Fruit fly (Drosophila melanogaster): Measurements from ENCODE around the gene CG6276.

The CG6276 gene

DNA sequence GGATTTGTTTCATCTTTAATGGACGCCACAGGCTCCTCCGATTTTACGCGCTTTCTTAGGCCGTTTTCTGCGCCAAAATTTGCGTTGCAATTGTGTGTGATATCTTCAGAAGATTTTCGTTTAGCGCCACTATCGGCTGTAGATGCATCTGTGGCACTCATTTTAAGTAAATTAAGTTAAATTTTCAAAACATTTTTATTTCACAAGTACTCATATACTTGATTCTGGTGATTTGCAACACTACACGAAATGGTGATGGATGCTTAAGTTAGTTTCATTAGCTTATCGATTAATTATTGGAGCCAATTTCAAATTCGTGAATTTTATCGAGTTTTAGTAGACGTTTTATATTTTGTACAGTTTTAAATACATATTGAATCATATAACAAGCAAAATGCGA lies 43.7 kb upstream of the CG6276 start, which contains the start of gene CG6171 (continued):
- no peak for TF ChIP-seq seq (GFP tag; IDR thresholded peaks at IDR 0.05)
- peak; percentile 75 for TF ChIP-seq CG13287 (GFP tag; IDR thresholded peaks at IDR 0.05; ENCODE audit: partially characterized antibody)
- TF ChIP-seq nerfin-1 (tag; optimal IDR thresholded peaks at IDR 0.05) = no peak
- no peak for TF ChIP-seq CG17829 (tag; optimal IDR thresholded peaks at IDR 0.05)
- no peak for TF ChIP-seq CG3065 (GFP tag; optimal IDR thresholded peaks at IDR 0.05)
- TF ChIP-seq CG4854 (GFP tag; optimal IDR thresholded peaks at IDR 0.05) = no peak
- TF ChIP-seq en (GFP tag; optimal IDR thresholded peaks at IDR 0.05) = no peak
- TF ChIP-seq CG2129 (GFP tag; IDR thresholded peaks at IDR 0.05; ENCODE audit: partially characterized antibody) = peak; percentile 34; the same call in 1 of the 2 replicates
- TF ChIP-seq Scr (GFP tag; IDR thresholded peaks at IDR 0.05; ENCODE audit: partially characterized antibody) = peak; percentile 64
- TF ChIP-seq hbn (GFP tag; IDR thresholded peaks at IDR 0.05; ENCODE audit: partially characterized antibody) = peak; percentile 44; the same call in 1 of the 2 replicates
- no peak for TF ChIP-seq ATbp (GFP tag; optimal IDR thresholded peaks at IDR 0.05)
- TF ChIP-seq gt (GFP tag; IDR thresholded peaks at IDR 0.05) = no peak
- TF ChIP-seq CG4328 (GFP tag; optimal IDR thresholded peaks at IDR 0.05) = no peak
- TF ChIP-seq sens (GFP tag) = peak; percentile 80
- peak; percentile 59 for TF ChIP-seq unc-4 (GFP tag; IDR thresholded peaks at IDR 0.05; ENCODE audit: partially characterized antibody)
- TF ChIP-seq Sry-δ (GFP tag; optimal IDR thresholded peaks at IDR 0.05) = peak; percentile 84
- peak; percentile 47 for TF ChIP-seq CG1603 (tag; optimal IDR thresholded peaks at IDR 0.05)
- 0 out of 3 replicates have a peak, but pooled peaks have one; percentile 17 for TF ChIP-seq Doc3 (GFP tag; IDR thresholded peaks at IDR 0.05; ENCODE audit: partially characterized antibody)
- TF ChIP-seq CG9215 (GFP tag; IDR thresholded peaks at IDR 0.05) = no peak
- TF ChIP-seq nerfin-2 (GFP tag; IDR thresholded peaks at IDR 0.05; ENCODE audit: partially characterized antibody) = no peak
- TF ChIP-seq sob (GFP tag; IDR thresholded peaks at IDR 0.05) = no peak
- TF ChIP-seq luna (GFP tag; optimal IDR thresholded peaks at IDR 0.05) = no peak
- peak; percentile 63 for TF ChIP-seq BEAF-32 (GFP tag; optimal IDR thresholded peaks at IDR 0.05)
- no peak for TF ChIP-seq hth (optimal IDR thresholded peaks at IDR 0.05)
- TF ChIP-seq CG13624 (GFP tag; optimal IDR thresholded peaks at IDR 0.05) = peak; percentile 16
- peak; percentile 72 for TF ChIP-seq CG4617 (GFP tag; optimal IDR thresholded peaks at IDR 0.05; ENCODE audit: borderline replicate concordance)
- TF ChIP-seq sna (GFP tag; IDR thresholded peaks at IDR 0.05; ENCODE audit: partially characterized antibody) = peak; percentile 23; the same call in 1 of the 2 replicates
- TF ChIP-seq Ptx1 (GFP tag; IDR thresholded peaks at IDR 0.05) = no peak
- TF ChIP-seq CG4282 (GFP tag; optimal IDR thresholded peaks at IDR 0.05) = no peak
- TF ChIP-seq corto (GFP tag; optimal IDR thresholded peaks at IDR 0.05) = no peak
- TF ChIP-seq CG32767 (GFP tag; IDR thresholded peaks at IDR 0.05) = peak; percentile 47; the same call in 1 of the 2 replicates
- TF ChIP-seq HLH4C (GFP tag; IDR thresholded peaks at IDR 0.05; ENCODE audit: partially characterized antibody) = peak; percentile 47; the same call in 2 of the 3 replicates
- TF ChIP-seq CG4360 (GFP tag; IDR thresholded peaks at IDR 0.05) = no peak
- no peak for TF ChIP-seq bigmax (GFP tag; optimal IDR thresholded peaks at IDR 0.05)
- TF ChIP-seq stwl (tag; optimal IDR thresholded peaks at IDR 0.05) = peak; percentile 61
- TF ChIP-seq phol (tag; optimal IDR thresholded peaks at IDR 0.05) = peak; percentile 41
- TF ChIP-seq ind (GFP tag; optimal IDR thresholded peaks at IDR 0.05) = no peak
- no peak for TF ChIP-seq CG7839 (tag; optimal IDR thresholded peaks at IDR 0.05)
- TF ChIP-seq Dek (tag; optimal IDR thresholded peaks at IDR 0.05) = no peak
- no peak for TF ChIP-seq gsb (GFP tag; IDR thresholded peaks at IDR 0.05)
- TF ChIP-seq btn (GFP tag; optimal IDR thresholded peaks at IDR 0.05) = no peak
- TF ChIP-seq grau (tag; optimal IDR thresholded peaks at IDR 0.05) = no peak
- TF ChIP-seq E2f2 (GFP tag; IDR thresholded peaks at IDR 0.05) = peak; percentile 91
- TF ChIP-seq BtbVII (GFP tag; optimal IDR thresholded peaks at IDR 0.05) = no peak
- no peak for TF ChIP-seq Atf3 (GFP tag; optimal IDR thresholded peaks at IDR 0.05)
- no peak for TF ChIP-seq gfzf (GFP tag; optimal IDR thresholded peaks at IDR 0.05)
- no peak for TF ChIP-seq slp2 (GFP tag; optimal IDR thresholded peaks at IDR 0.05)
- no peak for TF ChIP-seq PHDP (tag; optimal IDR thresholded peaks at IDR 0.05)
- no peak for TF ChIP-seq CG17186 (GFP tag; optimal IDR thresholded peaks at IDR 0.05)
- no peak for TF ChIP-seq CG8388 (GFP tag; optimal IDR thresholded peaks at IDR 0.05)

All from whole organism, embryonic.